Worm (Caenorhabditis elegans) whole organism, L3 larva: ENCODE measurements around the gene C26B9.6.

Experiments
- aly-2 ChIP-seq: fragments of 150-350 bp; optimal IDR thresholded peaks from 2 replicates; lab custom pipeline; 2014; ENCODE audit warnings: missing biosample characterization, missing genetic modification characterization
- ama-1 ChIP-seq: fragments of 150-350 bp; optimal IDR thresholded peaks from 2 replicates; lab custom pipeline; 2018
- ceh-16 ChIP-seq: sonication (generic microtip); optimal IDR thresholded peaks from 2 replicates; lab custom pipeline; 2017; ENCODE audit warnings: missing biosample characterization, missing genetic modification characterization
- ceh-28 ChIP-seq: fragments of 150-350 bp; optimal IDR thresholded peaks from 2 replicates; lab custom pipeline; 2014; ENCODE audit warnings: missing biosample characterization, missing genetic modification reagents, missing genetic modification characterization
- ceh-82 ChIP-seq: fragments of 150-350 bp; optimal IDR thresholded peaks from 2 replicates; lab custom pipeline; 2014; ENCODE audit warnings: missing biosample characterization, missing genetic modification characterization
- ceh-9 ChIP-seq: sonication (generic microtip); optimal IDR thresholded peaks from 2 replicates; lab custom pipeline; 2018; ENCODE audit warnings: missing biosample characterization, missing genetic modification characterization
- daf-12 ChIP-seq: fragments of 150-350 bp; optimal IDR thresholded peaks from 2 replicates; lab custom pipeline; 2014; ENCODE audit warnings: missing biosample characterization, missing genetic modification reagents, missing genetic modification characterization
- egl-27 ChIP-seq: sonication (generic microtip); optimal IDR thresholded peaks from 4 replicates; lab custom pipeline; 2017; ENCODE audit warnings: missing biosample characterization, missing genetic modification reagents, missing genetic modification characterization
- egl-5 ChIP-seq: fragments of 150-350 bp; optimal IDR thresholded peaks from 2 replicates; lab custom pipeline; 2017; ENCODE audit warnings: missing biosample characterization, missing genetic modification reagents, missing genetic modification characterization, inconsistent platforms
- elt-2 ChIP-seq: sonication (generic microtip); optimal IDR thresholded peaks from 2 replicates; lab custom pipeline; 2016; ENCODE audit warnings: missing genetic modification reagents, mild to moderate bottlenecking, missing genetic modification characterization, missing compliant biosample characterization
- elt-3 ChIP-seq, 3 experiments: fragments of 150-350 bp in 1 of 3; sonication (generic microtip) in 2 of 3; optimal IDR thresholded peaks; 2 replicates in 2 of 3; 4 replicates in 1 of 3; lab custom pipeline; 2014 to 2017; ENCODE audit warnings: missing biosample characterization in 3 of 3, missing genetic modification characterization in 3 of 3
- eor-1 ChIP-seq, 2 experiments: fragments of 150-350 bp; optimal IDR thresholded peaks; 2 replicates each; lab custom pipeline; 2014 to 2018; ENCODE audit warnings: missing biosample characterization in 2 of 2, missing genetic modification characterization in 2 of 2
- fkh-10 ChIP-seq: sonication (generic microtip); optimal IDR thresholded peaks from 2 replicates; lab custom pipeline; 2017; ENCODE audit warnings: missing biosample characterization, missing genetic modification reagents, missing genetic modification characterization
- fkh-2 ChIP-seq: fragments of 150-350 bp; optimal IDR thresholded peaks from 2 replicates; lab custom pipeline; 2014; ENCODE audit warnings: missing biosample characterization, missing genetic modification reagents, missing genetic modification characterization
- fos-1 ChIP-seq: fragments of 150-350 bp; optimal IDR thresholded peaks from 2 replicates; lab custom pipeline; 2014; ENCODE audit warnings: missing biosample characterization, missing genetic modification characterization
- hmg-11 ChIP-seq: sonication (generic microtip); optimal IDR thresholded peaks from 2 replicates; lab custom pipeline; 2016; ENCODE audit warnings: missing genetic modification characterization, missing compliant biosample characterization
- lin-15B ChIP-seq: fragments of 150-350 bp; optimal IDR thresholded peaks from 2 replicates; lab custom pipeline; 2014; ENCODE audit warnings: missing biosample characterization, missing genetic modification characterization
- lin-39 ChIP-seq: fragments of 150-350 bp; optimal IDR thresholded peaks from 2 replicates; lab custom pipeline; 2018; ENCODE audit warnings: missing biosample characterization, missing genetic modification reagents, missing genetic modification characterization
- mdl-1 ChIP-seq: fragments of 150-350 bp; optimal IDR thresholded peaks from 2 replicates; lab custom pipeline; 2014; ENCODE audit warnings: missing biosample characterization, missing genetic modification characterization
- mml-1 ChIP-seq: fragments of 150-350 bp; sonication (generic microtip); optimal IDR thresholded peaks from 3 replicates; lab custom pipeline; 2014; ENCODE audit warnings: missing biosample characterization, missing genetic modification characterization
- nfya-1 ChIP-seq: sonication (generic microtip); optimal IDR thresholded peaks from 2 replicates; lab custom pipeline; 2017; ENCODE audit warnings: missing genetic modification characterization, mild to moderate bottlenecking, missing compliant biosample characterization, antibody characterized with exemption, moderate library complexity; ENCODE audit not compliant: insufficient read depth
- nhr-11 ChIP-seq: fragments of 150-350 bp; optimal IDR thresholded peaks from 2 replicates; lab custom pipeline; 2014; ENCODE audit warnings: missing biosample characterization, missing genetic modification characterization
- nhr-12 ChIP-seq: fragments of 150-350 bp; optimal IDR thresholded peaks from 2 replicates; lab custom pipeline; 2014; ENCODE audit warnings: missing biosample characterization, missing genetic modification characterization
- nhr-23 ChIP-seq: fragments of 150-350 bp; optimal IDR thresholded peaks from 2 replicates; lab custom pipeline; 2014; ENCODE audit warnings: missing biosample characterization, missing genetic modification reagents, missing genetic modification characterization
- nhr-237 ChIP-seq: fragments of 150-350 bp; optimal IDR thresholded peaks from 2 replicates; lab custom pipeline; 2014; ENCODE audit warnings: missing biosample characterization, missing genetic modification characterization
- nhr-43 ChIP-seq: sonication (generic microtip); optimal IDR thresholded peaks from 2 replicates; lab custom pipeline; 2016; ENCODE audit warnings: mild to moderate bottlenecking, missing genetic modification characterization, missing compliant biosample characterization; ENCODE audit not compliant: poor library complexity, severe bottlenecking
- nhr-67 ChIP-seq: fragments of 150-350 bp; optimal IDR thresholded peaks from 2 replicates; lab custom pipeline; 2014; ENCODE audit warnings: missing biosample characterization, missing genetic modification characterization
- nhr-76 ChIP-seq: fragments of 150-350 bp; sonication (generic microtip); optimal IDR thresholded peaks from 5 replicates; lab custom pipeline; 2014; ENCODE audit warnings: missing biosample characterization, missing genetic modification characterization
- nhr-77 ChIP-seq: fragments of 150-350 bp; optimal IDR thresholded peaks from 2 replicates; lab custom pipeline; 2014; ENCODE audit warnings: missing biosample characterization, missing genetic modification characterization
- pha-4 ChIP-seq: fragments of 150-350 bp; optimal IDR thresholded peaks from 2 replicates; lab custom pipeline; 2014; ENCODE audit warnings: missing biosample characterization, missing genetic modification reagents, missing genetic modification characterization
- pqm-1 ChIP-seq: fragments of 150-350 bp; optimal IDR thresholded peaks from 2 replicates; lab custom pipeline; 2017; ENCODE audit warnings: missing biosample characterization, missing genetic modification characterization, inconsistent platforms
- sea-2 ChIP-seq: fragments of 150-350 bp; sonication (generic microtip); optimal IDR thresholded peaks from 4 replicates; lab custom pipeline; 2014; ENCODE audit warnings: missing biosample characterization, missing genetic modification reagents, missing genetic modification characterization
- snpc-4 ChIP-seq: fragments of 150-350 bp; optimal IDR thresholded peaks from 2 replicates; lab custom pipeline; 2014; ENCODE audit warnings: missing biosample characterization, missing genetic modification characterization
- tbx-2 ChIP-seq: sonication (generic microtip); optimal IDR thresholded peaks from 2 replicates; lab custom pipeline; 2016; ENCODE audit warnings: mild to moderate bottlenecking, missing genetic modification characterization, missing compliant biosample characterization
- unc-39 ChIP-seq: sonication (generic microtip); optimal IDR thresholded peaks from 4 replicates; lab custom pipeline; 2017; ENCODE audit warnings: missing biosample characterization, missing genetic modification characterization
- unc-62 ChIP-seq: fragments of 150-350 bp; sonication (generic microtip); optimal IDR thresholded peaks from 4 replicates; lab custom pipeline; 2014; ENCODE audit warnings: missing biosample characterization, missing genetic modification reagents, missing genetic modification characterization
- zag-1 ChIP-seq: fragments of 150-350 bp; optimal IDR thresholded peaks from 2 replicates; lab custom pipeline; 2014; ENCODE audit warnings: missing biosample characterization, missing genetic modification characterization
- ztf-11 ChIP-seq: fragments of 150-350 bp; optimal IDR thresholded peaks from 2 replicates; lab custom pipeline; 2014; ENCODE audit warnings: missing biosample characterization, missing genetic modification characterization

The C26B9.6 gene

ce11 chrX:5373597-5373996 is 38.3 kb upstream of the C26B9.6 start:
- TF ChIP-seq fkh-10 (GFP tag; lab: Kevin White, UChicago) (no peak), unc-39 (tag; lab: Kevin White, UChicago) (no peak), egl-27 (tag; lab: Kevin White, UChicago) (no peak), nhr-77 (no peak), sea-2 (GFP tag; lab: Kevin White, UChicago) (no peak), elt-2 (tag; lab: Kevin White, UChicago) (no peak), fkh-2 (tag; lab: Kevin White, UChicago) (no peak), unc-62 (GFP tag; lab: Kevin White, UChicago) (no peak), snpc-4 (tag; lab: Kevin White, UChicago) (no peak), pqm-1 (tag; lab: Kevin White, UChicago) (no peak), mml-1 (tag; lab: Kevin White, UChicago) (no peak), nhr-76 (tag; lab: Kevin White, UChicago) (no peak), nfya-1 (tag; lab: Kevin White, UChicago) (no peak)

ce11 chrX:5372638-5373037 is 37.4 kb upstream of the C26B9.6 start, which contains the start of gene F35C8.8:
TSS of gene F35C8.8 (minus strand) at chrX:5372639.
- no peak for TF ChIP-seq lin-39 (tag; lab: Kevin White, UChicago)
- no peak for TF ChIP-seq eor-1 (tag; optimal IDR thresholded peaks at IDR 0.05; lab: Kevin White, UChicago)
- TF ChIP-seq egl-27 (tag; lab: Kevin White, UChicago) = no peak
- TF ChIP-seq nfya-1 (tag; lab: Kevin White, UChicago) = no peak
- no peak for TF ChIP-seq sea-2 (GFP tag; lab: Kevin White, UChicago)
- no peak for TF ChIP-seq elt-3 (tag; optimal IDR thresholded peaks at IDR 0.05; lab: Kevin White, UChicago)
- TF ChIP-seq nhr-237 = no peak
- no peak for TF ChIP-seq fkh-2 (tag; lab: Kevin White, UChicago)
- TF ChIP-seq nhr-77 = no peak
- no peak for TF ChIP-seq mml-1 (tag; lab: Kevin White, UChicago)
- no peak for TF ChIP-seq ceh-16 (tag; lab: Kevin White, UChicago)
- no peak for TF ChIP-seq nhr-11 (tag; lab: Kevin White, UChicago)
- no peak for TF ChIP-seq pha-4 (tag; lab: Kevin White, UChicago)
- no peak for TF ChIP-seq nhr-43 (tag; lab: Kevin White, UChicago)

- TF ChIP-seq ztf-11 (tag; lab: Kevin White, UChicago) = no peak
- TF ChIP-seq daf-12 (tag; lab: Kevin White, UChicago) = no peak
- no peak for TF ChIP-seq fos-1 (tag; lab: Kevin White, UChicago)
- TF ChIP-seq mdl-1 (tag; lab: Kevin White, UChicago) = no peak
- no peak for TF ChIP-seq ama-1 (lab: Kevin White, UChicago)
- TF ChIP-seq eor-1 (tag; optimal IDR thresholded peaks at IDR 0.05; lab: Kevin White, UChicago) = no peak
- no peak for TF ChIP-seq nhr-77
- TF ChIP-seq ceh-28 (tag; lab: Kevin White, UChicago) = no peak
- no peak for TF ChIP-seq nhr-23 (tag; lab: Kevin White, UChicago)
- TF ChIP-seq ceh-9 (tag; lab: Kevin White, UChicago) = no peak
- TF ChIP-seq elt-2 (tag; lab: Kevin White, UChicago) = no peak
These were observed 35.3 kb upstream of the C26B9.6 start for ce11 chrX:5370605-5371004.

ce11 chrX:5368220-5368619 is 33.0 kb upstream of the C26B9.6 start, which contains the start of gene jkk-1:
TSS of gene jkk-1 (plus strand) at chrX:5368468.
- TF ChIP-seq nhr-12 (tag; lab: Kevin White, UChicago) = no peak
- no peak for TF ChIP-seq ama-1 (lab: Kevin White, UChicago)
- no peak for TF ChIP-seq ceh-82 (tag; lab: Kevin White, UChicago)
- no peak for TF ChIP-seq nhr-237
- TF ChIP-seq nhr-77 = no peak
- TF ChIP-seq hmg-11 = peak; percentile 25
- no peak for TF ChIP-seq tbx-2 (tag; lab: Kevin White, UChicago)
- no peak for TF ChIP-seq mml-1 (tag; lab: Kevin White, UChicago)
- TF ChIP-seq sea-2 (GFP tag; lab: Kevin White, UChicago) = no peak
- TF ChIP-seq nhr-76 (tag; lab: Kevin White, UChicago) = no peak
- TF ChIP-seq aly-2 (tag; lab: Kevin White, UChicago) = no peak
- TF ChIP-seq snpc-4 (tag; lab: Kevin White, UChicago) = peak; percentile 26
- TF ChIP-seq egl-5 (tag; lab: Kevin White, UChicago) = no peak
- no peak for TF ChIP-seq lin-15B
- TF ChIP-seq nhr-67 (tag; lab: Kevin White, UChicago) = no peak
- TF ChIP-seq zag-1 = no peak
- peak; percentile 53 for TF ChIP-seq nfya-1 (tag; lab: Kevin White, UChicago)
- TF ChIP-seq unc-39 (tag; lab: Kevin White, UChicago) = no peak
- peak; percentile 78 for TF ChIP-seq lin-39 (tag; lab: Kevin White, UChicago)
- no peak for TF ChIP-seq fkh-10 (GFP tag; lab: Kevin White, UChicago)
